Fruit fly (Drosophila melanogaster): ENCODE measurements around the gene CG31624.

The CG31624 gene

dm6 chr2L:21163311-21163842, 36.8 kb downstream of the CG31624 start, which contains the start of gene Noc2 (continued):
- TF ChIP-seq tup (GFP tag; optimal IDR thresholded peaks at IDR 0.05) (no peak), ato (GFP tag; IDR thresholded peaks at IDR 0.05; ENCODE audit: partially characterized antibody) (peak; percentile 6; the same call in 1 of the 2 replicates), Lhr (GFP tag; optimal IDR thresholded peaks at IDR 0.05) (peak; percentile 15), Camta (GFP tag; optimal IDR thresholded peaks at IDR 0.05) (peak; percentile 42), unpg (GFP tag; optimal IDR thresholded peaks at IDR 0.05) (peak; percentile 27), Chrac-16 (GFP tag; optimal IDR thresholded peaks at IDR 0.05) (peak; percentile 34), CG4730 (GFP tag; IDR thresholded peaks at IDR 0.05) (peak; percentile 20; the same call in 1 of the 2 replicates), Xrp1 (GFP tag; IDR thresholded peaks at IDR 0.05) (peak; percentile 45; the same call in 1 of the 2 replicates), CG11696 (GFP tag; IDR thresholded peaks at IDR 0.05) (0 out of 2 replicates have a peak, but pooled peaks have one; percentile 39), Drgx (GFP tag; IDR thresholded peaks at IDR 0.05) (no peak; the same call in 1 of the 2 replicates), CG2199 (GFP tag; IDR thresholded peaks at IDR 0.05) (no peak), otp (GFP tag; IDR thresholded peaks at IDR 0.05) (no peak), sd (tag; optimal IDR thresholded peaks at IDR 0.05) (no peak), tx (GFP tag; optimal IDR thresholded peaks at IDR 0.05) (no peak), zfh2 (GFP tag; optimal IDR thresholded peaks at IDR 0.05) (peak; percentile 48), Hsf (GFP tag; optimal IDR thresholded peaks at IDR 0.05) (peak; percentile 43), jigr1 (GFP tag; IDR thresholded peaks at IDR 0.05) (peak; percentile 47; the same call in 2 of the 3 replicates), Sry-δ (GFP tag; optimal IDR thresholded peaks at IDR 0.05) (peak; percentile 0), ase (GFP tag; IDR thresholded peaks at IDR 0.05) (peak; percentile 37; the same call in 1 of the 3 replicates), CG32532 (GFP tag; IDR thresholded peaks at IDR 0.05) (peak; percentile 60), Scr (GFP tag; IDR thresholded peaks at IDR 0.05; ENCODE audit: partially characterized antibody) (no peak), CG15601 (tag; optimal IDR thresholded peaks at IDR 0.05) (peak; percentile 34), CG1792 (GFP tag; optimal IDR thresholded peaks at IDR 0.05) (no peak), Sry-β (GFP tag; optimal IDR thresholded peaks at IDR 0.05) (peak; percentile 83), Myb (GFP tag; optimal IDR thresholded peaks at IDR 0.05) (no peak), nmo (GFP tag; optimal IDR thresholded peaks at IDR 0.05) (peak; percentile 61), sens (GFP tag) (peak; percentile 39), CG9932 (GFP tag; IDR thresholded peaks at IDR 0.05) (peak; percentile 70), HLH54F (GFP tag; optimal IDR thresholded peaks at IDR 0.05) (peak; percentile 29), dan (GFP tag; IDR thresholded peaks at IDR 0.05) (no peak), gsb-n (tag; optimal IDR thresholded peaks at IDR 0.05) (no peak), ara (GFP tag; IDR thresholded peaks at IDR 0.05) (no peak), hb (GFP tag; IDR thresholded peaks at IDR 0.05; ENCODE audit: partially characterized antibody) (no peak), dmrt11E (tag; optimal IDR thresholded peaks at IDR 0.05) (peak; percentile 36), Hr78 (GFP tag; optimal IDR thresholded peaks at IDR 0.05) (no peak), CG15696 (tag; optimal IDR thresholded peaks at IDR 0.05) (peak; percentile 27), HHEX (GFP tag; optimal IDR thresholded peaks at IDR 0.05) (peak; percentile 49), CG13424 (tag; optimal IDR thresholded peaks at IDR 0.05) (peak; percentile 64), repo (GFP tag; optimal IDR thresholded peaks at IDR 0.05) (no peak), ind (GFP tag; optimal IDR thresholded peaks at IDR 0.05) (peak; percentile 63), gcm2 (GFP tag; optimal IDR thresholded peaks at IDR 0.05) (no peak), CG7745 (tag; optimal IDR thresholded peaks at IDR 0.05) (no peak), Fer1 (GFP tag; optimal IDR thresholded peaks at IDR 0.05) (peak; percentile 4), crp (GFP tag; optimal IDR thresholded peaks at IDR 0.05) (no peak), CG14710 (tag; optimal IDR thresholded peaks at IDR 0.05) (peak; percentile 54), gsb (GFP tag; IDR thresholded peaks at IDR 0.05) (no peak), aop (GFP tag; IDR thresholded peaks at IDR 0.05) (no peak)
